Fruit fly (Drosophila melanogaster) whole organism, prepupa: Measurements from ENCODE around the gene SC35.

Source experiments
- Blimp-1 ChIP-seq: fragments of 200-800 bp; sonication (Bioruptor generic); optimal IDR thresholded peaks from 3 replicates; lab custom pipeline; 2017; ENCODE audit warnings: missing biosample characterization, missing genetic modification characterization, mild to moderate bottlenecking, moderate library complexity, missing genetic modification reagents
- CG10631 ChIP-seq: fragments of 200-800 bp; sonication (Bioruptor generic); optimal IDR thresholded peaks from 2 replicates; lab custom pipeline; 2016; ENCODE audit warnings: missing biosample characterization, missing genetic modification characterization
- CG10669 ChIP-seq: fragments of 200-800 bp; sonication (Bioruptor generic); optimal IDR thresholded peaks from 3 replicates; lab custom pipeline; 2018; ENCODE audit warnings: missing biosample characterization, mild to moderate bottlenecking, missing genetic modification characterization, moderate library complexity
- CG11294 ChIP-seq: fragments of 200-800 bp; sonication (Bioruptor generic); IDR thresholded peaks from 2 replicates; pipeline ENCODE4 v1.3.6; 2022; ENCODE audit warnings: missing biosample characterization, missing genetic modification characterization
- CG11762 ChIP-seq: fragments of 200-800 bp; sonication (Bioruptor generic); optimal IDR thresholded peaks from 3 replicates; lab custom pipeline; 2016; ENCODE audit warnings: missing biosample characterization, missing genetic modification characterization; ENCODE audit not compliant: insufficient read depth
- CG11902 ChIP-seq: fragments of 200-800 bp; sonication (Bioruptor generic); optimal IDR thresholded peaks from 3 replicates; lab custom pipeline; 2016; ENCODE audit warnings: missing biosample characterization, missing genetic modification characterization
- CG15336 ChIP-seq: fragments of 200-800 bp; sonication (Bioruptor generic); IDR thresholded peaks from 2 replicates; pipeline ENCODE4 v1.3.6; 2022; ENCODE audit warnings: missing biosample characterization, missing genetic modification characterization
- CG1621 ChIP-seq: fragments of 200-800 bp; sonication (Bioruptor generic); optimal IDR thresholded peaks from 3 replicates; lab custom pipeline; 2018; ENCODE audit warnings: missing biosample characterization, mild to moderate bottlenecking, missing genetic modification characterization
- CG16779 ChIP-seq: fragments of 200-800 bp; sonication (Bioruptor generic); optimal IDR thresholded peaks from 3 replicates; lab custom pipeline; 2017; ENCODE audit warnings: missing biosample characterization, mild to moderate bottlenecking, missing genetic modification characterization
- CG3032 ChIP-seq: fragments of 200-800 bp; optimal IDR thresholded peaks from 2 replicates; lab custom pipeline; 2019; ENCODE audit warnings: missing biosample characterization, mild to moderate bottlenecking, missing genetic modification characterization, moderate library complexity
- CG31627 ChIP-seq: fragments of 200-800 bp; sonication (Bioruptor generic); optimal IDR thresholded peaks from 3 replicates; lab custom pipeline; 2016; ENCODE audit warnings: missing biosample characterization, missing genetic modification characterization
- CG32006 ChIP-seq: fragments of 200-800 bp; sonication (Bioruptor generic); optimal IDR thresholded peaks from 3 replicates; lab custom pipeline; 2017; ENCODE audit warnings: missing biosample characterization, mild to moderate bottlenecking, missing genetic modification characterization
- CG34406 ChIP-seq: fragments of 200-800 bp; sonication (Bioruptor generic); optimal IDR thresholded peaks from 3 replicates; lab custom pipeline; 2016; ENCODE audit warnings: missing biosample characterization, missing genetic modification characterization
- CG3919 ChIP-seq: fragments of 200-800 bp; sonication (Bioruptor generic); optimal IDR thresholded peaks from 3 replicates; lab custom pipeline; 2016; ENCODE audit warnings: missing biosample characterization, missing genetic modification characterization
- CG4318 ChIP-seq: fragments of 200-800 bp; sonication (Bioruptor generic); optimal IDR thresholded peaks from 3 replicates; lab custom pipeline; 2017; ENCODE audit warnings: missing biosample characterization, mild to moderate bottlenecking, missing genetic modification characterization
- CG6163 ChIP-seq: fragments of 200-800 bp; sonication (Bioruptor generic); IDR thresholded peaks from 3 replicates; pipeline ENCODE4 v1.3.6; 2022; ENCODE audit warnings: missing biosample characterization, missing genetic modification characterization
- CG6276 ChIP-seq: fragments of 200-800 bp; sonication (Bioruptor generic); optimal IDR thresholded peaks from 2 replicates; lab custom pipeline; 2017; ENCODE audit warnings: missing biosample characterization, mild to moderate bottlenecking, missing genetic modification characterization
- CG6792 ChIP-seq: fragments of 200-800 bp; sonication (Bioruptor generic); optimal IDR thresholded peaks from 3 replicates; lab custom pipeline; 2016; ENCODE audit warnings: missing biosample characterization, missing genetic modification characterization
- CG6854 ChIP-seq: fragments of 200-800 bp; sonication (Bioruptor generic); optimal IDR thresholded peaks from 2 replicates; lab custom pipeline; 2017; ENCODE audit warnings: missing biosample characterization, mild to moderate bottlenecking, missing genetic modification characterization
- CG8119 ChIP-seq: fragments of 200-800 bp; sonication (Bioruptor generic); IDR thresholded peaks from 3 replicates; pipeline ENCODE4 v1.3.6; 2022; ENCODE audit warnings: missing biosample characterization, missing genetic modification characterization
- CG8319 ChIP-seq: fragments of 200-800 bp; sonication (Bioruptor generic); optimal IDR thresholded peaks from 3 replicates; lab custom pipeline; 2016; ENCODE audit warnings: missing biosample characterization, missing genetic modification characterization
- CG8632 ChIP-seq: fragments of 200-800 bp; sonication (Bioruptor generic); optimal IDR thresholded peaks from 3 replicates; lab custom pipeline; 2016; ENCODE audit warnings: missing biosample characterization, missing genetic modification characterization
- CG9139 ChIP-seq: fragments of 200-800 bp; sonication (Bioruptor generic); optimal IDR thresholded peaks from 3 replicates; lab custom pipeline; 2017; ENCODE audit warnings: missing biosample characterization, mild to moderate bottlenecking, missing genetic modification characterization
- Eip75B ChIP-seq: fragments of 200-800 bp; sonication (Bioruptor generic); optimal IDR thresholded peaks from 3 replicates; lab custom pipeline; 2016; ENCODE audit warnings: missing biosample characterization, missing genetic modification characterization
- Eip93F ChIP-seq: fragments of 200-800 bp; sonication (Bioruptor generic); optimal IDR thresholded peaks from 2 replicates; lab custom pipeline; 2016; ENCODE audit warnings: missing biosample characterization, mild to moderate bottlenecking, missing genetic modification characterization
- Ets96B ChIP-seq: fragments of 200-800 bp; optimal IDR thresholded peaks from 2 replicates; lab custom pipeline; 2019; ENCODE audit warnings: missing biosample characterization, mild to moderate bottlenecking, missing genetic modification characterization, moderate library complexity
- Gug ChIP-seq: fragments of 200-800 bp; sonication (Bioruptor generic); IDR thresholded peaks from 2 replicates; pipeline ENCODE4 v1.3.6; 2022; ENCODE audit warnings: missing biosample characterization, missing genetic modification characterization
- Hr38 ChIP-seq: sonication (Bioruptor generic); optimal IDR thresholded peaks from 2 replicates; lab custom pipeline; 2016; ENCODE audit warnings: missing biosample characterization, missing genetic modification characterization
- Hr4 ChIP-seq: fragments of 200-800 bp; sonication (Bioruptor generic); optimal IDR thresholded peaks from 3 replicates; lab custom pipeline; 2016; ENCODE audit warnings: missing biosample characterization, missing genetic modification characterization
- Lpt ChIP-seq: fragments of 200-800 bp; sonication (Bioruptor generic); optimal IDR thresholded peaks from 3 replicates; lab custom pipeline; 2016; ENCODE audit warnings: missing biosample characterization, missing genetic modification characterization
- Met ChIP-seq: fragments of 200-800 bp; sonication (Bioruptor generic); optimal IDR thresholded peaks from 3 replicates; lab custom pipeline; 2016; ENCODE audit warnings: missing biosample characterization, missing genetic modification characterization
- OdsH ChIP-seq: fragments of 200-800 bp; sonication (Bioruptor generic); optimal IDR thresholded peaks from 3 replicates; lab custom pipeline; 2016; ENCODE audit warnings: missing biosample characterization, missing genetic modification characterization
- Sox102F ChIP-seq: fragments of 200-800 bp; sonication (Bioruptor generic); optimal IDR thresholded peaks from 2 replicates; lab custom pipeline; 2016; ENCODE audit warnings: missing biosample characterization, mild to moderate bottlenecking, missing genetic modification characterization
- Sox14 ChIP-seq: fragments of 200-800 bp; sonication (Bioruptor generic); optimal IDR thresholded peaks from 3 replicates; lab custom pipeline; 2016; ENCODE audit warnings: missing biosample characterization, missing genetic modification characterization
- achi ChIP-seq: fragments of 200-800 bp; sonication (Bioruptor generic); optimal IDR thresholded peaks from 3 replicates; lab custom pipeline; 2016; ENCODE audit warnings: missing biosample characterization, missing genetic modification characterization
- cyc ChIP-seq: fragments of 200-800 bp; sonication (Bioruptor generic); optimal IDR thresholded peaks from 3 replicates; lab custom pipeline; 2016; ENCODE audit warnings: missing biosample characterization, missing genetic modification characterization
- dac ChIP-seq: fragments of 200-800 bp; sonication (Bioruptor generic); optimal IDR thresholded peaks from 2 replicates; lab custom pipeline; 2017; ENCODE audit warnings: missing biosample characterization, mild to moderate bottlenecking, missing genetic modification characterization
- eg ChIP-seq: fragments of 200-800 bp; sonication (Bioruptor generic); IDR thresholded peaks from 3 replicates; pipeline ENCODE4 v1.3.6; 2022; ENCODE audit warnings: missing biosample characterization, missing genetic modification characterization
- fd85E ChIP-seq: fragments of 200-800 bp; sonication (Bioruptor generic); optimal IDR thresholded peaks from 3 replicates; lab custom pipeline; 2016; ENCODE audit warnings: missing biosample characterization, missing genetic modification characterization
- net ChIP-seq: fragments of 200-800 bp; sonication (Bioruptor generic); optimal IDR thresholded peaks from 3 replicates; lab custom pipeline; 2016; ENCODE audit warnings: missing biosample characterization, missing genetic modification characterization
- pdm3 ChIP-seq: fragments of 200-800 bp; sonication (Bioruptor generic); optimal IDR thresholded peaks from 3 replicates; lab custom pipeline; 2016; ENCODE audit warnings: missing biosample characterization, missing genetic modification characterization
- salr ChIP-seq, 2 experiments: fragments of 200-800 bp; sonication (Bioruptor generic); optimal IDR thresholded peaks; 3 replicates each; lab custom pipeline; 2016 to 2018; ENCODE audit warnings: missing biosample characterization in 2 of 2, missing genetic modification characterization in 2 of 2, mild to moderate bottlenecking in 1 of 2
- spab ChIP-seq: fragments of 200-800 bp; sonication (Bioruptor generic); optimal IDR thresholded peaks from 2 replicates; lab custom pipeline; 2017; ENCODE audit warnings: missing biosample characterization, mild to moderate bottlenecking, missing genetic modification characterization, missing genetic modification reagents
- ss ChIP-seq, 2 experiments: fragments of 200-800 bp; sonication (Bioruptor generic); optimal IDR thresholded peaks; 2 replicates in 1 of 2; 3 replicates in 1 of 2; lab custom pipeline; 2017 to 2018; ENCODE audit warnings: mild to moderate bottlenecking in 2 of 2, missing biosample characterization in 2 of 2, missing genetic modification characterization in 2 of 2, moderate library complexity in 1 of 2
- topi ChIP-seq: fragments of 200-800 bp; sonication (Bioruptor generic); optimal IDR thresholded peaks from 3 replicates; lab custom pipeline; 2016; ENCODE audit warnings: missing biosample characterization, missing genetic modification characterization
- vri ChIP-seq: fragments of 200-800 bp; sonication (Bioruptor generic); optimal IDR thresholded peaks from 3 replicates; lab custom pipeline; 2016; ENCODE audit warnings: missing biosample characterization, mild to moderate bottlenecking, missing genetic modification characterization

The SC35 gene

dm6 chr2L:12424555-12424954 is 9.9 kb downstream of the SC35 start, which contains the start of gene Fam92 (continued):
- TF ChIP-seq CG4318, result no peak
- no peak for TF ChIP-seq salr (GFP tag; optimal IDR thresholded peaks at IDR 0.05; lab: Kevin White, UChicago)
- no peak for TF ChIP-seq CG11762 (GFP tag; lab: Kevin White, UChicago)
- TF ChIP-seq Ets96B (tag; lab: Kevin White, UChicago), result no peak
- TF ChIP-seq CG8119, result no peak
- no peak for TF ChIP-seq CG8319 (GFP tag; lab: Kevin White, UChicago)
- TF ChIP-seq pdm3 (GFP tag; lab: Kevin White, UChicago), result peak; percentile 56
- TF ChIP-seq CG34406 (GFP tag; lab: Kevin White, UChicago), result no peak
- peak; percentile 60 for TF ChIP-seq Met (GFP tag; lab: Kevin White, UChicago)
- no peak for TF ChIP-seq CG10631 (GFP tag; lab: Kevin White, UChicago)
- TF ChIP-seq Gug (GFP tag; lab: Robert Waterston, UW), result no peak
- no peak for TF ChIP-seq ss (GFP tag; optimal IDR thresholded peaks at IDR 0.05; lab: Kevin White, UChicago)
- TF ChIP-seq CG6792 (GFP tag; lab: Kevin White, UChicago), result peak; percentile 9
- TF ChIP-seq Blimp-1, result no peak
- no peak for TF ChIP-seq CG11294 (GFP tag; lab: Robert Waterston, UW)
- TF ChIP-seq CG3919 (GFP tag; lab: Kevin White, UChicago), result peak; percentile 55
- no peak for TF ChIP-seq CG6276
- peak; percentile 47 for TF ChIP-seq Sox14 (GFP tag; lab: Kevin White, UChicago)
- peak; percentile 66 for TF ChIP-seq cyc (GFP tag; lab: Kevin White, UChicago)
- peak; percentile 49 for TF ChIP-seq Sox102F (GFP tag; lab: Kevin White, UChicago)
- TF ChIP-seq Eip93F (GFP tag; lab: Kevin White, UChicago), result no peak
- no peak for TF ChIP-seq CG6163 (GFP tag; lab: Robert Waterston, UW)
- peak; percentile 40 for TF ChIP-seq CG3032
- peak; percentile 35 for TF ChIP-seq OdsH (GFP tag; lab: Kevin White, UChicago)
- TF ChIP-seq vri (GFP tag; lab: Kevin White, UChicago), result peak; percentile 17
- peak; percentile 48 for TF ChIP-seq topi (GFP tag; lab: Kevin White, UChicago)
- TF ChIP-seq CG9139, result no peak
- no peak for TF ChIP-seq CG8632 (GFP tag; lab: Kevin White, UChicago)
- TF ChIP-seq CG15336 (GFP tag; lab: Robert Waterston, UW), result no peak

dm6 chr2L:12423106-12423836 is 11.2 kb downstream of the SC35 start, which contains the start of gene vir-1:
TSS of gene vir-1 (minus strand) at chr2L:12423439.
- TF ChIP-seq CG9139 (no peak), Hr38 (GFP tag; lab: Kevin White, UChicago) (no peak), CG10669 (GFP tag; lab: Kevin White, UChicago) (no peak), CG15336 (GFP tag; lab: Robert Waterston, UW) (no peak), CG6854 (no peak), CG10631 (GFP tag; lab: Kevin White, UChicago) (no peak), cyc (GFP tag; lab: Kevin White, UChicago) (no peak), CG31627 (GFP tag; lab: Kevin White, UChicago) (no peak), spab (GFP tag; lab: Kevin White, UChicago) (no peak), Met (GFP tag; lab: Kevin White, UChicago) (peak; percentile 32), Blimp-1 (peak; percentile 52), Hr4 (GFP tag; lab: Kevin White, UChicago) (no peak), vri (GFP tag; lab: Kevin White, UChicago) (no peak), CG3919 (GFP tag; lab: Kevin White, UChicago) (no peak), net (no peak), CG8319 (GFP tag; lab: Kevin White, UChicago) (no peak), CG11902 (GFP tag; lab: Kevin White, UChicago) (no peak), Eip75B (GFP tag; lab: Kevin White, UChicago) (no peak), CG8119 (no peak), CG6163 (GFP tag; lab: Robert Waterston, UW) (no peak), CG8632 (GFP tag; lab: Kevin White, UChicago) (peak; percentile 8), Ets96B (tag; lab: Kevin White, UChicago) (no peak), eg (GFP tag; lab: Robert Waterston, UW) (no peak), Eip93F (GFP tag; lab: Kevin White, UChicago) (no peak), CG32006 (GFP tag; lab: Kevin White, UChicago) (no peak), Gug (GFP tag; lab: Robert Waterston, UW) (no peak), Lpt (GFP tag; lab: Kevin White, UChicago) (no peak), achi (GFP tag; lab: Kevin White, UChicago) (no peak), OdsH (GFP tag; lab: Kevin White, UChicago) (no peak), CG16779 (no peak), dac (GFP tag; lab: Kevin White, UChicago) (no peak), fd85E (GFP tag; lab: Kevin White, UChicago) (no peak), CG11294 (GFP tag; lab: Robert Waterston, UW) (no peak), CG34406 (GFP tag; lab: Kevin White, UChicago) (no peak), Sox14 (GFP tag; lab: Kevin White, UChicago) (no peak), pdm3 (GFP tag; lab: Kevin White, UChicago) (no peak), CG1621 (tag; lab: Kevin White, UChicago) (no peak)
